Fruit fly (Drosophila melanogaster) whole organism, embryonic: ENCODE data around the gene CG12009.

Experiments used
- Atf6 ChIP-seq: fragments of 200-800 bp; sonication (Bioruptor generic); IDR thresholded peaks from 2 replicates; pipeline ENCODE4 v1.3.6; 2022; ENCODE audit warnings: missing biosample characterization, missing genetic modification characterization
- Bteb2 ChIP-seq: fragments of 200-800 bp; sonication (Bioruptor generic); optimal IDR thresholded peaks from 2 replicates; lab custom pipeline; 2016; ENCODE audit warnings: missing biosample characterization, missing genetic modification characterization
- CG10274 ChIP-seq: fragments of 200-800 bp; sonication (Bioruptor generic); optimal IDR thresholded peaks from 3 replicates; lab custom pipeline; 2017; ENCODE audit warnings: missing biosample characterization, mild to moderate bottlenecking, missing genetic modification characterization
- CG10543 ChIP-seq: fragments of 200-800 bp; sonication (Bioruptor generic); optimal IDR thresholded peaks from 3 replicates; lab custom pipeline; 2017; ENCODE audit warnings: missing biosample characterization, mild to moderate bottlenecking, missing genetic modification characterization, moderate library complexity
- CG12104 ChIP-seq: fragments of 200-800 bp; sonication (Bioruptor generic); optimal IDR thresholded peaks from 3 replicates; lab custom pipeline; 2016; ENCODE audit warnings: missing biosample characterization, missing genetic modification characterization
- CG12155 ChIP-seq: fragments of 200-800 bp; sonication (Bioruptor generic); optimal IDR thresholded peaks from 3 replicates; lab custom pipeline; 2016; ENCODE audit warnings: missing biosample characterization, missing genetic modification characterization
- CG12236 ChIP-seq: fragments of 200-800 bp; sonication (Bioruptor generic); optimal IDR thresholded peaks from 2 replicates; lab custom pipeline; 2016; ENCODE audit warnings: missing biosample characterization, missing genetic modification characterization
- CG14710 ChIP-seq: fragments of 200-800 bp; sonication (Bioruptor generic); optimal IDR thresholded peaks from 3 replicates; lab custom pipeline; 2019; ENCODE audit warnings: missing biosample characterization, mild to moderate bottlenecking, missing genetic modification characterization, moderate library complexity
- CG15011 ChIP-seq: fragments of 200-800 bp; sonication (Bioruptor generic); optimal IDR thresholded peaks from 3 replicates; lab custom pipeline; 2018; ENCODE audit warnings: missing biosample characterization, mild to moderate bottlenecking, missing genetic modification characterization
- CG1647 ChIP-seq: fragments of 200-800 bp; sonication (Bioruptor generic); optimal IDR thresholded peaks from 3 replicates; lab custom pipeline; 2016; ENCODE audit warnings: missing biosample characterization, missing genetic modification characterization
- CG16779 ChIP-seq: fragments of 200-800 bp; sonication (Bioruptor generic); IDR thresholded peaks from 2 replicates; pipeline ENCODE4 v1.3.6; 2022; ENCODE audit warnings: missing biosample characterization, missing genetic modification characterization
- CG17829 ChIP-seq: fragments of 200-800 bp; optimal IDR thresholded peaks from 2 replicates; lab custom pipeline; 2019; ENCODE audit warnings: missing biosample characterization, mild to moderate bottlenecking, missing genetic modification characterization, moderate library complexity
- CG2875 ChIP-seq: fragments of 200-800 bp; sonication (Bioruptor generic); optimal IDR thresholded peaks from 2 replicates; lab custom pipeline; 2017; ENCODE audit warnings: missing biosample characterization, mild to moderate bottlenecking, missing genetic modification characterization, missing genetic modification reagents
- CG4282 ChIP-seq: fragments of 200-800 bp; sonication (Bioruptor generic); optimal IDR thresholded peaks from 2 replicates; lab custom pipeline; 2016; ENCODE audit warnings: missing biosample characterization, missing genetic modification characterization
- CG7745 ChIP-seq: fragments of 200-800 bp; sonication (Bioruptor generic); optimal IDR thresholded peaks from 2 replicates; lab custom pipeline; 2018; ENCODE audit warnings: missing biosample characterization, mild to moderate bottlenecking, missing genetic modification characterization, moderate library complexity
- CG7839 ChIP-seq: fragments of 200-800 bp; sonication (Bioruptor generic); optimal IDR thresholded peaks from 3 replicates; lab custom pipeline; 2018; ENCODE audit warnings: missing biosample characterization, mild to moderate bottlenecking, missing genetic modification characterization, moderate library complexity
- CG8359 ChIP-seq: fragments of 200-800 bp; sonication (Bioruptor generic); optimal IDR thresholded peaks from 2 replicates; lab custom pipeline; 2017; ENCODE audit warnings: missing biosample characterization, mild to moderate bottlenecking, missing genetic modification characterization, borderline replicate concordance
- CG8765 ChIP-seq: fragments of 200-800 bp; sonication (Bioruptor generic); IDR thresholded peaks from 2 replicates; pipeline ENCODE4 v1.3.6; 2022; ENCODE audit warnings: missing biosample characterization, missing genetic modification characterization
- CG9876 ChIP-seq: fragments of 200-800 bp; sonication (Bioruptor generic); optimal IDR thresholded peaks from 2 replicates; lab custom pipeline; 2016; ENCODE audit warnings: missing biosample characterization, missing genetic modification characterization
- Dek ChIP-seq: fragments of 200-800 bp; sonication (Bioruptor generic); optimal IDR thresholded peaks from 3 replicates; lab custom pipeline; 2019; ENCODE audit warnings: missing biosample characterization, mild to moderate bottlenecking, missing genetic modification characterization, moderate library complexity
- H15 ChIP-seq: fragments of 200-800 bp; sonication (Bioruptor generic); IDR thresholded peaks from 3 replicates; pipeline ENCODE4 v1.3.6; 2022; ENCODE audit warnings: missing biosample characterization, missing genetic modification characterization
- HmgZ ChIP-seq: fragments of 200-800 bp; sonication (Bioruptor generic); optimal IDR thresholded peaks from 2 replicates; lab custom pipeline; 2018; ENCODE audit warnings: missing biosample characterization, mild to moderate bottlenecking, missing genetic modification characterization
- Hr51 ChIP-seq, 2 experiments: fragments of 200-800 bp; sonication (Bioruptor generic); optimal IDR thresholded peaks; 2 replicates in 1 of 2; 3 replicates in 1 of 2; lab custom pipeline; 2016 to 2018; ENCODE audit warnings: missing biosample characterization in 2 of 2, missing genetic modification characterization in 2 of 2, mild to moderate bottlenecking in 1 of 2, moderate library complexity in 1 of 2
- Kr ChIP-seq: fragments of 200-800 bp; sonication (Bioruptor generic); optimal IDR thresholded peaks from 2 replicates; lab custom pipeline; 2017; ENCODE audit warnings: missing biosample characterization, mild to moderate bottlenecking, missing genetic modification characterization
- Lpt ChIP-seq: fragments of >200 bp; optimal IDR thresholded peaks from 2 replicates; lab custom pipeline; 2018; ENCODE audit warnings: missing biosample characterization, missing genetic modification characterization
- PHDP ChIP-seq: fragments of 200-800 bp; sonication (Bioruptor generic); optimal IDR thresholded peaks from 3 replicates; lab custom pipeline; 2018; ENCODE audit warnings: missing biosample characterization, mild to moderate bottlenecking, missing genetic modification characterization, moderate library complexity
- Rx ChIP-seq: fragments of 200-800 bp; sonication (Bioruptor generic); IDR thresholded peaks from 2 replicates; pipeline ENCODE4 v1.3.6; 2022; ENCODE audit warnings: missing biosample characterization, missing genetic modification characterization
- Sin3A ChIP-seq: fragments of >200 bp; optimal IDR thresholded peaks from 2 replicates; lab custom pipeline; 2018
- Sox100B ChIP-seq: fragments of 200-800 bp; sonication (Bioruptor generic); optimal IDR thresholded peaks from 3 replicates; lab custom pipeline; 2018; ENCODE audit warnings: missing biosample characterization, mild to moderate bottlenecking, missing genetic modification characterization
- YL-1 ChIP-seq: fragments of 200-800 bp; sonication (Bioruptor generic); optimal IDR thresholded peaks from 3 replicates; lab custom pipeline; 2017; ENCODE audit warnings: missing biosample characterization, mild to moderate bottlenecking, missing genetic modification characterization
- ac ChIP-seq: fragments of 200-800 bp; sonication (Bioruptor generic); optimal IDR thresholded peaks from 3 replicates; lab custom pipeline; 2017; ENCODE audit warnings: missing biosample characterization, mild to moderate bottlenecking, missing genetic modification characterization
- aop ChIP-seq: fragments of 200-800 bp; sonication (Bioruptor generic); IDR thresholded peaks from 2 replicates; pipeline ENCODE4 v1.3.6; 2022; ENCODE audit warnings: missing biosample characterization, missing genetic modification characterization
- ash1 ChIP-seq: fragments of 200-800 bp; sonication (Bioruptor generic); optimal IDR thresholded peaks from 2 replicates; lab custom pipeline; 2018; ENCODE audit warnings: missing biosample characterization, mild to moderate bottlenecking, missing genetic modification characterization
- bbx ChIP-seq: fragments of 200-800 bp; sonication (Bioruptor generic); IDR thresholded peaks from 2 replicates; pipeline ENCODE4 v1.3.6; 2022; ENCODE audit warnings: missing biosample characterization, missing genetic modification characterization; ENCODE audit not compliant: partially characterized antibody
- bowl ChIP-seq: fragments of 200-800 bp; sonication (Bioruptor generic); IDR thresholded peaks from 2 replicates; pipeline ENCODE4 v1.3.6; 2022; ENCODE audit warnings: missing biosample characterization, missing genetic modification characterization
- cas ChIP-seq: fragments of 200-800 bp; sonication (Bioruptor generic); IDR thresholded peaks from 2 replicates; pipeline ENCODE4 v1.3.6; 2022; ENCODE audit warnings: missing biosample characterization, missing genetic modification characterization
- dati ChIP-seq: fragments of 200-800 bp; sonication (Bioruptor generic); IDR thresholded peaks from 2 replicates; pipeline ENCODE4 v1.3.6; 2022; ENCODE audit warnings: missing biosample characterization, missing genetic modification characterization
- disco-r ChIP-seq: fragments of 200-800 bp; sonication (Bioruptor generic); optimal IDR thresholded peaks from 2 replicates; lab custom pipeline; 2016; ENCODE audit warnings: missing biosample characterization, missing genetic modification characterization
- fd102C ChIP-seq: fragments of 200-800 bp; sonication (Bioruptor generic); optimal IDR thresholded peaks from 2 replicates; lab custom pipeline; 2018; ENCODE audit warnings: missing biosample characterization, mild to moderate bottlenecking, missing genetic modification characterization, moderate library complexity
- fd96Cb ChIP-seq: fragments of 200-800 bp; sonication (Bioruptor generic); optimal IDR thresholded peaks from 2 replicates; lab custom pipeline; 2018; ENCODE audit warnings: missing biosample characterization, mild to moderate bottlenecking, missing genetic modification characterization, moderate library complexity
- lmd ChIP-seq: fragments of 200-800 bp; sonication (Bioruptor generic); IDR thresholded peaks from 2 replicates; pipeline ENCODE4 v1.3.6; 2022; ENCODE audit warnings: missing biosample characterization, missing genetic modification characterization
- maf-S ChIP-seq: fragments of 200-800 bp; sonication (Bioruptor generic); optimal IDR thresholded peaks from 2 replicates; lab custom pipeline; 2016; ENCODE audit warnings: missing biosample characterization, missing genetic modification characterization
- nerfin-2 ChIP-seq: fragments of 200-800 bp; sonication (Bioruptor generic); IDR thresholded peaks from 2 replicates; pipeline ENCODE4 v1.3.6; 2022; ENCODE audit warnings: missing biosample characterization, missing genetic modification characterization; ENCODE audit not compliant: partially characterized antibody
- pb ChIP-seq: fragments of 200-800 bp; sonication (Bioruptor generic); optimal IDR thresholded peaks from 3 replicates; lab custom pipeline; 2016; ENCODE audit warnings: missing biosample characterization, missing genetic modification characterization
- pros ChIP-seq: fragments of 200-800 bp; sonication (Bioruptor generic); optimal IDR thresholded peaks from 3 replicates; lab custom pipeline; 2019; ENCODE audit warnings: missing biosample characterization, mild to moderate bottlenecking, missing genetic modification characterization, moderate library complexity
- scrt ChIP-seq: fragments of 200-800 bp; sonication (Bioruptor generic); optimal IDR thresholded peaks from 2 replicates; lab custom pipeline; 2018; ENCODE audit warnings: missing biosample characterization, mild to moderate bottlenecking, missing genetic modification characterization, moderate library complexity
- sens ChIP-seq: fragments of 200-800 bp; sonication (Bioruptor generic); peaks from one replicate; lab custom pipeline; 2016; ENCODE audit warnings: missing biosample characterization, missing genetic modification characterization
- shn ChIP-seq: fragments of 200-800 bp; sonication (Bioruptor generic); optimal IDR thresholded peaks from 3 replicates; lab custom pipeline; 2016; ENCODE audit warnings: missing biosample characterization, missing genetic modification characterization
- tin ChIP-seq: fragments of 200-800 bp; sonication (Bioruptor generic); optimal IDR thresholded peaks from 3 replicates; lab custom pipeline; 2016; ENCODE audit warnings: missing biosample characterization, missing genetic modification characterization
- zen ChIP-seq: fragments of 200-800 bp; sonication (Bioruptor generic); optimal IDR thresholded peaks from 3 replicates; lab custom pipeline; 2018; ENCODE audit warnings: missing biosample characterization, mild to moderate bottlenecking, missing genetic modification characterization, moderate library complexity

Gene CG12009

dm6 chr3L:3301171-3301738 lies 10.0 kb downstream of the CG12009 start (continued):
- TF ChIP-seq bowl (GFP tag; lab: Robert Waterston, UW) (peak; percentile 73; the same call in 1 of the 2 replicates), cas (GFP tag; lab: Robert Waterston, UW) (peak; percentile 52; the same call in 1 of the 2 replicates), fd96Cb (peak; percentile 88), nerfin-2 (GFP tag; lab: Robert Waterston, UW) (no peak), lmd (GFP tag; lab: Robert Waterston, UW) (peak; percentile 85), Lpt (no peak), CG9876 (GFP tag; lab: Kevin White, UChicago) (peak; percentile 77), shn (GFP tag; lab: Kevin White, UChicago) (peak; percentile 74), fd102C (GFP tag; lab: Kevin White, UChicago) (peak; percentile 38), CG16779 (GFP tag; lab: Robert Waterston, UW) (peak; percentile 61; the same call in 1 of the 2 replicates), CG8765 (GFP tag; lab: Robert Waterston, UW) (peak; percentile 34; the same call in 1 of the 2 replicates), ash1 (GFP tag; lab: Kevin White, UChicago) (no peak), CG15011 (GFP tag; lab: Kevin White, UChicago) (peak; percentile 84), Dek (tag; lab: Kevin White, UChicago) (peak; percentile 91), maf-S (GFP tag; lab: Kevin White, UChicago) (peak; percentile 92), ac (GFP tag; lab: Kevin White, UChicago) (peak; percentile 35), PHDP (tag; lab: Kevin White, UChicago) (peak; percentile 95), CG12104 (GFP tag; lab: Kevin White, UChicago) (peak; percentile 91), Rx (GFP tag; lab: Robert Waterston, UW) (peak; percentile 86), CG12236 (peak; percentile 69), Atf6 (GFP tag; lab: Robert Waterston, UW) (peak; percentile 94), CG10543 (GFP tag; lab: Kevin White, UChicago) (peak; percentile 83), zen (tag; lab: Kevin White, UChicago) (peak; percentile 84), CG12155 (GFP tag; lab: Kevin White, UChicago) (peak; percentile 84), disco-r (peak; percentile 75), CG10274 (peak; percentile 56), bbx (GFP tag; lab: Robert Waterston, UW) (no peak), pb (peak; percentile 73), H15 (GFP tag; lab: Robert Waterston, UW) (peak; percentile 86), CG7745 (tag; lab: Kevin White, UChicago) (peak; percentile 42), pros (GFP tag; lab: Kevin White, UChicago) (no peak), CG1647 (GFP tag; lab: Kevin White, UChicago) (peak; percentile 85), CG14710 (tag; lab: Kevin White, UChicago) (peak; percentile 88), HmgZ (tag; lab: Kevin White, UChicago) (peak; percentile 91), sens (GFP tag; lab: Kevin White, UChicago) (peak; percentile 99), aop (GFP tag; lab: Robert Waterston, UW) (peak; percentile 55; the same call in 1 of the 2 replicates), Bteb2 (GFP tag; lab: Kevin White, UChicago) (peak; percentile 89), YL-1 (GFP tag; lab: Kevin White, UChicago) (peak; percentile 55), CG2875 (peak; percentile 90), dati (GFP tag; lab: Robert Waterston, UW) (0 out of 2 replicates have a peak, but pooled peaks have one; percentile 14), tin (peak; percentile 86), CG17829 (tag; lab: Kevin White, UChicago) (peak; percentile 92), Sin3A (lab: Kevin White, UChicago) (no peak), scrt (peak; percentile 86), Hr51 (GFP tag; optimal IDR thresholded peaks at IDR 0.05; lab: Kevin White, UChicago) (peak; percentile 80 to 97), CG7839 (tag; lab: Kevin White, UChicago) (peak; percentile 95), CG8359 (GFP tag; lab: Kevin White, UChicago) (peak; percentile 76), CG4282 (GFP tag; lab: Kevin White, UChicago) (peak; percentile 53), Sox100B (GFP tag; lab: Kevin White, UChicago) (peak; percentile 92), Kr (no peak)
